Fruit fly (Drosophila melanogaster) whole organism, embryonic: Measurements from ENCODE around the gene CG42685.

Source experiments
- Ada2b ChIP-seq: fragments of 200-800 bp; sonication (Bioruptor generic); IDR thresholded peaks from 2 replicates; pipeline ENCODE4 v1.3.6; 2022; ENCODE audit warnings: missing biosample characterization, missing genetic modification characterization
- Aef1 ChIP-seq: fragments of 200-800 bp; sonication (Bioruptor generic); IDR thresholded peaks from 3 replicates; pipeline ENCODE4 v1.3.6; 2022; ENCODE audit warnings: missing biosample characterization, missing genetic modification characterization
- CG10462 ChIP-seq: fragments of 200-800 bp; sonication (Bioruptor generic); optimal IDR thresholded peaks from 2 replicates; lab custom pipeline; 2016; ENCODE audit warnings: missing biosample characterization, missing genetic modification characterization
- CG10543 ChIP-seq: fragments of 200-800 bp; sonication (Bioruptor generic); optimal IDR thresholded peaks from 3 replicates; lab custom pipeline; 2017; ENCODE audit warnings: missing biosample characterization, mild to moderate bottlenecking, missing genetic modification characterization, moderate library complexity
- CG11085 ChIP-seq: fragments of 200-800 bp; sonication (Bioruptor generic); IDR thresholded peaks from 2 replicates; pipeline ENCODE4 v1.3.6; 2022; ENCODE audit warnings: missing biosample characterization, missing genetic modification characterization
- CG11398 ChIP-seq: fragments of 200-800 bp; sonication (Bioruptor generic); optimal IDR thresholded peaks from 2 replicates; lab custom pipeline; 2016; ENCODE audit warnings: missing biosample characterization, missing genetic modification characterization
- CG11695 ChIP-seq: fragments of 200-800 bp; sonication (Bioruptor generic); IDR thresholded peaks from 3 replicates; pipeline ENCODE4 v1.3.6; 2022; ENCODE audit warnings: missing biosample characterization, missing genetic modification characterization
- CG11723 ChIP-seq: fragments of 200-800 bp; sonication (Bioruptor generic); optimal IDR thresholded peaks from 2 replicates; lab custom pipeline; 2017; ENCODE audit warnings: missing biosample characterization, mild to moderate bottlenecking, missing genetic modification characterization
- CG12155 ChIP-seq: fragments of 200-800 bp; sonication (Bioruptor generic); optimal IDR thresholded peaks from 3 replicates; lab custom pipeline; 2016; ENCODE audit warnings: missing biosample characterization, missing genetic modification characterization
- CG12391 ChIP-seq: fragments of 200-800 bp; sonication (Bioruptor generic); optimal IDR thresholded peaks from 3 replicates; lab custom pipeline; 2018; ENCODE audit warnings: missing biosample characterization, mild to moderate bottlenecking, missing genetic modification characterization, moderate library complexity
- CG12659 ChIP-seq: fragments of 200-800 bp; sonication (Bioruptor generic); optimal IDR thresholded peaks from 3 replicates; lab custom pipeline; 2017; ENCODE audit warnings: mild to moderate bottlenecking, missing biosample characterization, missing genetic modification reagents, missing genetic modification characterization
- CG1602 ChIP-seq: fragments of 200-800 bp; sonication (Bioruptor generic); optimal IDR thresholded peaks from 3 replicates; lab custom pipeline; 2016; ENCODE audit warnings: missing biosample characterization, missing genetic modification characterization
- CG16813 ChIP-seq: fragments of 200-800 bp; sonication (Bioruptor generic); IDR thresholded peaks from 3 replicates; pipeline ENCODE4 v1.3.6; 2022; ENCODE audit warnings: missing biosample characterization, missing genetic modification characterization; ENCODE audit not compliant: partially characterized antibody
- CG16815 ChIP-seq: fragments of 200-800 bp; sonication (Bioruptor generic); optimal IDR thresholded peaks from 3 replicates; lab custom pipeline; 2017; ENCODE audit warnings: missing biosample characterization, mild to moderate bottlenecking, missing genetic modification characterization
- CG17328 ChIP-seq: fragments of 200-800 bp; sonication (Bioruptor generic); IDR thresholded peaks from 2 replicates; pipeline ENCODE4 v1.3.6; 2022; ENCODE audit warnings: missing biosample characterization, missing genetic modification characterization
- CG17385 ChIP-seq: fragments of 200-800 bp; sonication (Bioruptor generic); optimal IDR thresholded peaks from 3 replicates; lab custom pipeline; 2018; ENCODE audit warnings: missing biosample characterization, mild to moderate bottlenecking, missing genetic modification characterization
- CG2875 ChIP-seq: fragments of 200-800 bp; sonication (Bioruptor generic); optimal IDR thresholded peaks from 2 replicates; lab custom pipeline; 2017; ENCODE audit warnings: missing biosample characterization, mild to moderate bottlenecking, missing genetic modification characterization, missing genetic modification reagents
- CG2889 ChIP-seq: fragments of 200-800 bp; sonication (Bioruptor generic); IDR thresholded peaks from 3 replicates; pipeline ENCODE4 v1.3.6; 2022; ENCODE audit warnings: missing biosample characterization, missing genetic modification characterization
- CG30403 ChIP-seq: fragments of 200-800 bp; sonication (Bioruptor generic); optimal IDR thresholded peaks from 3 replicates; lab custom pipeline; 2016; ENCODE audit warnings: missing biosample characterization, missing genetic modification characterization
- CG30431 ChIP-seq: fragments of 200-800 bp; sonication (Bioruptor generic); optimal IDR thresholded peaks from 2 replicates; lab custom pipeline; 2017; ENCODE audit warnings: missing biosample characterization, missing genetic modification characterization
- CG9437 ChIP-seq: fragments of 200-800 bp; sonication (Bioruptor generic); optimal IDR thresholded peaks from 2 replicates; lab custom pipeline; 2018; ENCODE audit warnings: missing biosample characterization, mild to moderate bottlenecking, missing genetic modification characterization
- CG9609 ChIP-seq: fragments of 200-800 bp; sonication (Bioruptor generic); optimal IDR thresholded peaks from 3 replicates; lab custom pipeline; 2016; ENCODE audit warnings: missing biosample characterization, missing genetic modification characterization
- CG9932 ChIP-seq: fragments of 200-800 bp; sonication (Bioruptor generic); IDR thresholded peaks from 2 replicates; pipeline ENCODE4 v1.3.6; 2022; ENCODE audit warnings: missing biosample characterization, missing genetic modification characterization
- CoRest ChIP-seq: fragments of 200-800 bp; sonication (Bioruptor generic); optimal IDR thresholded peaks from 3 replicates; lab custom pipeline; 2018; ENCODE audit warnings: missing biosample characterization, mild to moderate bottlenecking, missing genetic modification characterization, moderate library complexity
- Dip3 ChIP-seq: fragments of 200-800 bp; sonication (Bioruptor generic); optimal IDR thresholded peaks from 3 replicates; lab custom pipeline; 2016; ENCODE audit warnings: missing biosample characterization, missing genetic modification characterization
- Ets97D ChIP-seq: fragments of 200-800 bp; sonication (Bioruptor generic); optimal IDR thresholded peaks from 3 replicates; lab custom pipeline; 2016; ENCODE audit warnings: missing biosample characterization, missing genetic modification characterization
- Hr39 ChIP-seq: fragments of >200 bp; optimal IDR thresholded peaks from 2 replicates; lab custom pipeline; 2017
- Hsf ChIP-seq: fragments of 200-800 bp; sonication (Bioruptor generic); optimal IDR thresholded peaks from 3 replicates; lab custom pipeline; 2016; ENCODE audit warnings: missing biosample characterization, missing genetic modification characterization
- Jarid2 ChIP-seq: fragments of 200-800 bp; sonication (Bioruptor generic); optimal IDR thresholded peaks from 3 replicates; lab custom pipeline; 2017; ENCODE audit warnings: mild to moderate bottlenecking, missing biosample characterization, missing genetic modification reagents, missing genetic modification characterization
- MBD-R2 ChIP-seq: fragments of 200-800 bp; sonication (Bioruptor generic); IDR thresholded peaks from 2 replicates; pipeline ENCODE4 v1.3.6; 2022; ENCODE audit warnings: missing biosample characterization, missing genetic modification characterization
- MESR4 ChIP-seq: fragments of 200-800 bp; sonication (Bioruptor generic); optimal IDR thresholded peaks from 2 replicates; lab custom pipeline; 2018; ENCODE audit warnings: missing biosample characterization, mild to moderate bottlenecking, missing genetic modification characterization, moderate library complexity
- NfI ChIP-seq: fragments of 200-800 bp; sonication (Bioruptor generic); optimal IDR thresholded peaks from 3 replicates; lab custom pipeline; 2018; ENCODE audit warnings: missing biosample characterization, mild to moderate bottlenecking, missing genetic modification characterization, moderate library complexity
- Oli ChIP-seq: fragments of 200-800 bp; sonication (Bioruptor generic); optimal IDR thresholded peaks from 2 replicates; lab custom pipeline; 2018; ENCODE audit warnings: missing biosample characterization, mild to moderate bottlenecking, missing genetic modification characterization, moderate library complexity
- PHDP ChIP-seq: fragments of 200-800 bp; sonication (Bioruptor generic); optimal IDR thresholded peaks from 3 replicates; lab custom pipeline; 2018; ENCODE audit warnings: missing biosample characterization, mild to moderate bottlenecking, missing genetic modification characterization, moderate library complexity
- Trl ChIP-seq, 3 experiments: fragments of >200 bp in 2 of 3; fragments of 200-800 bp in 1 of 3; sonication (Bioruptor generic) in 1 of 3; optimal IDR thresholded peaks; 2 replicates in 1 of 3; 3 replicates in 2 of 3; lab custom pipeline; 2016 to 2017; ENCODE audit warnings: missing biosample characterization in 1 of 3, missing genetic modification characterization in 1 of 3
- az2 ChIP-seq: fragments of 200-800 bp; sonication (Bioruptor generic); optimal IDR thresholded peaks from 3 replicates; lab custom pipeline; 2016; ENCODE audit warnings: missing biosample characterization, missing genetic modification characterization
- bcd ChIP-seq: fragments of 200-800 bp; sonication (Bioruptor generic); optimal IDR thresholded peaks from 2 replicates; lab custom pipeline; 2017; ENCODE audit warnings: missing biosample characterization, mild to moderate bottlenecking, missing genetic modification characterization
- cg ChIP-seq: fragments of 200-800 bp; sonication (Bioruptor generic); optimal IDR thresholded peaks from 3 replicates; lab custom pipeline; 2019; ENCODE audit warnings: missing biosample characterization, mild to moderate bottlenecking, missing genetic modification characterization, moderate library complexity
- chif ChIP-seq, 2 experiments: fragments of 200-800 bp; sonication (Bioruptor generic); optimal IDR thresholded peaks; 3 replicates each; lab custom pipeline; 2016; ENCODE audit warnings: missing biosample characterization in 2 of 2, missing genetic modification characterization in 2 of 2
- esg ChIP-seq: fragments of 200-800 bp; sonication (Bioruptor generic); conservative IDR thresholded peaks from 2 replicates; pipeline ENCODE4 v1.3.6; 2022; ENCODE audit warnings: missing biosample characterization, missing genetic modification characterization
- fd96Cb ChIP-seq: fragments of 200-800 bp; sonication (Bioruptor generic); optimal IDR thresholded peaks from 2 replicates; lab custom pipeline; 2018; ENCODE audit warnings: missing biosample characterization, mild to moderate bottlenecking, missing genetic modification characterization, moderate library complexity
- gcm ChIP-seq: fragments of 200-800 bp; sonication (Bioruptor generic); optimal IDR thresholded peaks from 2 replicates; lab custom pipeline; 2019; ENCODE audit warnings: missing biosample characterization, mild to moderate bottlenecking, missing genetic modification characterization, moderate library complexity
- gem ChIP-seq: fragments of 200-800 bp; sonication (Bioruptor generic); optimal IDR thresholded peaks from 2 replicates; lab custom pipeline; 2019; ENCODE audit warnings: missing biosample characterization, mild to moderate bottlenecking, missing genetic modification characterization, moderate library complexity
- hbn ChIP-seq: fragments of 200-800 bp; sonication (Bioruptor generic); IDR thresholded peaks from 2 replicates; pipeline ENCODE4 v1.3.6; 2022; ENCODE audit warnings: missing biosample characterization, missing genetic modification characterization; ENCODE audit not compliant: partially characterized antibody
- jing ChIP-seq: fragments of 200-800 bp; sonication (Bioruptor generic); optimal IDR thresholded peaks from 2 replicates; lab custom pipeline; 2018; ENCODE audit warnings: missing biosample characterization, mild to moderate bottlenecking, missing genetic modification characterization
- onecut ChIP-seq: fragments of 200-800 bp; sonication (Bioruptor generic); IDR thresholded peaks from 2 replicates; pipeline ENCODE4 v1.3.6; 2022; ENCODE audit warnings: missing biosample characterization, missing genetic modification characterization
- pnt ChIP-seq: fragments of 200-800 bp; sonication (Bioruptor generic); optimal IDR thresholded peaks from 3 replicates; lab custom pipeline; 2016; ENCODE audit warnings: missing biosample characterization, missing genetic modification characterization
- ranshi ChIP-seq: fragments of 200-800 bp; sonication (Bioruptor generic); IDR thresholded peaks from 2 replicates; pipeline ENCODE4 v1.3.6; 2022; ENCODE audit warnings: missing biosample characterization, missing genetic modification characterization
- salm ChIP-seq: fragments of 200-800 bp; sonication (Bioruptor generic); optimal IDR thresholded peaks from 2 replicates; lab custom pipeline; 2018; ENCODE audit warnings: missing biosample characterization, mild to moderate bottlenecking, missing genetic modification characterization
- slou ChIP-seq: fragments of 200-800 bp; sonication (Bioruptor generic); optimal IDR thresholded peaks from 3 replicates; lab custom pipeline; 2016; ENCODE audit warnings: missing biosample characterization, missing genetic modification characterization
- sob ChIP-seq: fragments of 200-800 bp; sonication (Bioruptor generic); IDR thresholded peaks from 2 replicates; pipeline ENCODE4 v1.3.6; 2022; ENCODE audit warnings: missing biosample characterization, missing genetic modification characterization

Gene CG42685

DNA sequence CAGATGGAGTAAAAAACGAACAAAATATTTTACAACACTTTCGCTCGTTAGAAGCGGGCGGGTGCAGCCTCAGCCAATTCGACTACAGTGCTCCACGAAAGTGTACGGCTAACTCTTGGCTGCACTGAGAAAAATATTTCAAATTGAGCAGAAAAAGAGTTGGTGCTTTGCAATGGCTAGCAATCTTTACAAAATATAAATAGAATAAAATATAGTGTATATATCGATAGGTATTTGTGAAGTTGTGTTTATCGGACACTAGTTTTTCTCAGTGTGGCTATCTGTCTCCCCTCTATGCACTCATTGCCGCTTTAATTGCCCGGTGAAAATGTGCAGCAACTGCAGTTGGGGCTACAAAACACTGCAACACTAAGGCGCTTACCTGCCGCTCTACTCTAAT lies 28.5 kb downstream of the CG42685 start:
- TF ChIP-seq sob (GFP tag; lab: Robert Waterston, UW) (peak; percentile 40; the same call in 1 of the 2 replicates), CG30403 (peak; percentile 60), NfI (peak; percentile 34), Ets97D (GFP tag; lab: Kevin White, UChicago) (no peak), chif (GFP tag; optimal IDR thresholded peaks at IDR 0.05; lab: Kevin White, UChicago) (peak in 1 of 2 experiments; percentile 50), ranshi (peak; percentile 78), CG1602 (GFP tag; lab: Kevin White, UChicago) (peak; percentile 57), hbn (GFP tag; lab: Robert Waterston, UW) (no peak), gem (tag; lab: Kevin White, UChicago) (peak; percentile 82), CG16813 (no peak), Aef1 (GFP tag; lab: Robert Waterston, UW) (peak; percentile 40; the same call in 1 of the 3 replicates), MBD-R2 (GFP tag; lab: Robert Waterston, UW) (no peak), CG9437 (GFP tag; lab: Kevin White, UChicago) (peak; percentile 34), Oli (tag; lab: Kevin White, UChicago) (peak; percentile 71), CG9932 (GFP tag; lab: Robert Waterston, UW) (no peak), CG17328 (GFP tag; lab: Robert Waterston, UW) (peak; percentile 73), CG30431 (GFP tag; lab: Kevin White, UChicago) (peak; percentile 73), CG12391 (tag; lab: Kevin White, UChicago) (peak; percentile 73), CG11085 (GFP tag; lab: Robert Waterston, UW) (no peak), PHDP (tag; lab: Kevin White, UChicago) (peak; percentile 54), CG9609 (GFP tag; lab: Kevin White, UChicago) (no peak), Jarid2 (GFP tag; lab: Kevin White, UChicago) (no peak), Ada2b (GFP tag; lab: Robert Waterston, UW) (peak; percentile 58), fd96Cb (tag; lab: Kevin White, UChicago) (peak; percentile 56), slou (GFP tag; lab: Kevin White, UChicago) (peak; percentile 19), CG11695 (GFP tag; lab: Robert Waterston, UW) (0 out of 3 replicates have a peak, but pooled peaks have one; percentile 29), salm (tag; lab: Kevin White, UChicago) (peak; percentile 52), gcm (GFP tag; lab: Kevin White, UChicago) (peak; percentile 31), CG17385 (peak; percentile 37), CG11398 (no peak), esg (peak; percentile 57), az2 (GFP tag; lab: Kevin White, UChicago) (peak; percentile 74), CG10462 (GFP tag; lab: Kevin White, UChicago) (peak; percentile 25), jing (GFP tag; lab: Kevin White, UChicago) (peak; percentile 68), Dip3 (GFP tag; lab: Kevin White, UChicago) (no peak), CG2889 (GFP tag; lab: Robert Waterston, UW) (0 out of 3 replicates have a peak, but pooled peaks have one; percentile 34), CG2875 (peak; percentile 61), CG12659 (peak; percentile 24), CG11723 (GFP tag; lab: Kevin White, UChicago) (peak; percentile 36), Hsf (GFP tag; lab: Kevin White, UChicago) (peak; percentile 13), onecut (GFP tag; lab: Robert Waterston, UW) (peak; percentile 44; the same call in 1 of the 2 replicates), MESR4 (no peak), cg (no peak), bcd (GFP tag; lab: Kevin White, UChicago) (peak; percentile 23), CG16815 (GFP tag; lab: Kevin White, UChicago) (peak; percentile 38), CG12155 (GFP tag; lab: Kevin White, UChicago) (peak; percentile 10), CG10543 (no peak), Trl (optimal IDR thresholded peaks at IDR 0.05; lab: Kevin White, UChicago) (no peak), Trl (GFP tag; optimal IDR thresholded peaks at IDR 0.05; lab: Kevin White, UChicago) (no peak), CoRest (peak; percentile 57), Hr39 (lab: Kevin White, UChicago) (no peak), pnt (GFP tag; lab: Kevin White, UChicago) (peak; percentile 42)
